Worm (Caenorhabditis elegans) whole organism, late embryonic: Measurements from ENCODE around the gene clec-136.

ENCODE experiments used
- C38D4.7 ChIP-seq: fragments of 200-800 bp; sonication (Bioruptor generic); optimal IDR thresholded peaks from 2 replicates; lab custom pipeline; 2018; ENCODE audit warnings: mild to moderate bottlenecking, missing genetic modification characterization, moderate library complexity, missing compliant biosample characterization
- ceh-14 ChIP-seq: sonication (generic microtip); optimal IDR thresholded peaks from 2 replicates; lab custom pipeline; 2016; ENCODE audit warnings: missing genotype, missing genetic modification characterization, missing compliant biosample characterization
- ceh-9 ChIP-seq: sonication (generic microtip); optimal IDR thresholded peaks from 2 replicates; lab custom pipeline; 2016; ENCODE audit warnings: mild to moderate bottlenecking, missing genetic modification characterization, inconsistent platforms, missing compliant biosample characterization
- elt-2 ChIP-seq: sonication (generic microtip); optimal IDR thresholded peaks from 2 replicates; lab custom pipeline; 2016; ENCODE audit warnings: missing genetic modification reagents, missing genetic modification characterization, missing compliant biosample characterization
- eyg-1 ChIP-seq: sonication (generic microtip); optimal IDR thresholded peaks from 2 replicates; lab custom pipeline; 2016; ENCODE audit warnings: missing genotype, missing genetic modification characterization, missing compliant biosample characterization
- fkh-10 ChIP-seq: fragments of 150-350 bp; optimal IDR thresholded peaks from 2 replicates; lab custom pipeline; 2014; ENCODE audit warnings: missing biosample characterization, missing genetic modification reagents, missing genetic modification characterization
- madf-2 ChIP-seq: sonication (generic microtip); optimal IDR thresholded peaks from 2 replicates; lab custom pipeline; 2017; ENCODE audit warnings: missing genetic modification characterization, missing compliant biosample characterization
- pag-3 ChIP-seq: sonication (generic microtip); optimal IDR thresholded peaks from 2 replicates; lab custom pipeline; 2016; ENCODE audit warnings: missing compliant biosample characterization, missing genetic modification characterization, borderline replicate concordance
- pha-4 ChIP-seq: fragments of 150-350 bp; optimal IDR thresholded peaks from 2 replicates; lab custom pipeline; 2018; ENCODE audit warnings: missing biosample characterization, missing genetic modification reagents, missing genetic modification characterization
- pqm-1 ChIP-seq: sonication (generic microtip); optimal IDR thresholded peaks from 2 replicates; lab custom pipeline; 2016; ENCODE audit warnings: missing genetic modification characterization, missing compliant biosample characterization
- tbx-2 ChIP-seq: sonication (generic microtip); optimal IDR thresholded peaks from 2 replicates; lab custom pipeline; 2016; ENCODE audit warnings: missing genetic modification characterization, missing compliant biosample characterization
- ztf-16 ChIP-seq: sonication (generic microtip); optimal IDR thresholded peaks from 2 replicates; lab custom pipeline; 2017; ENCODE audit warnings: missing genetic modification characterization, missing compliant biosample characterization

ce11 chrII:4617990-4618389, 1.6 kb upstream of the clec-136 start, which contains the start of gene clec-137:
- TF ChIP-seq C38D4.7 (GFP tag; lab: Kevin White, UChicago) (no peak), pqm-1 (no peak), ceh-14 (no peak), fkh-10 (no peak), tbx-2 (tag; lab: Kevin White, UChicago) (no peak), ceh-9 (no peak), pag-3 (tag; lab: Kevin White, UChicago) (no peak), elt-2 (tag; lab: Kevin White, UChicago) (no peak), madf-2 (tag; lab: Kevin White, UChicago) (no peak), pha-4 (tag; lab: Kevin White, UChicago) (no peak), ztf-16 (tag; lab: Kevin White, UChicago) (no peak), eyg-1 (tag; lab: Kevin White, UChicago) (no peak)
